Worm (Caenorhabditis elegans) whole organism, young adult: ENCODE measurements around the gene F47B8.2.

Experiments used
- B0035.1 ChIP-seq: sonication (generic microtip); optimal IDR thresholded peaks from 2 replicates; lab custom pipeline; 2016; ENCODE audit warnings: missing genetic modification characterization, mild to moderate bottlenecking, missing compliant biosample characterization, missing genotype, missing genetic modification reagents
- B0336.3 ChIP-seq: fragments of 200-800 bp; sonication (Bioruptor generic); IDR thresholded peaks from 2 replicates; pipeline ENCODE4 v1.3.6; 2022; ENCODE audit warnings: missing genetic modification characterization, missing compliant biosample characterization
- Y53G8AR.9 ChIP-seq: fragments of 200-800 bp; sonication (Bioruptor generic); conservative IDR thresholded peaks from 2 replicates; pipeline ENCODE4 v1.3.6; 2022; ENCODE audit warnings: missing genetic modification reagents, missing genetic modification characterization, missing compliant biosample characterization
- Y67H2A.10 ChIP-seq: fragments of 200-800 bp; sonication (Bioruptor generic); conservative IDR thresholded peaks from 2 replicates; pipeline ENCODE4 v1.3.6; 2022; ENCODE audit warnings: missing genetic modification reagents, missing genetic modification characterization, missing compliant biosample characterization
- ZK185.1 ChIP-seq: sonication (generic microtip); optimal IDR thresholded peaks from 2 replicates; lab custom pipeline; 2016; ENCODE audit warnings: mild to moderate bottlenecking, missing genetic modification characterization, missing compliant biosample characterization; ENCODE audit not compliant: poor library complexity, severe bottlenecking
- akir-1 ChIP-seq: fragments of 200-800 bp; sonication (Bioruptor generic); optimal IDR thresholded peaks from 2 replicates; lab custom pipeline; 2018; ENCODE audit warnings: mild to moderate bottlenecking, missing genetic modification characterization, moderate library complexity, missing compliant biosample characterization
- aptf-2 ChIP-seq: fragments of 200-800 bp; sonication (Bioruptor generic); conservative IDR thresholded peaks from 2 replicates; pipeline ENCODE4 v1.3.6; 2022; ENCODE audit warnings: missing genetic modification reagents, missing genetic modification characterization, missing compliant biosample characterization
- atf-7 ChIP-seq: sonication (generic microtip); optimal IDR thresholded peaks from 2 replicates; lab custom pipeline; 2017; ENCODE audit warnings: mild to moderate bottlenecking, missing genetic modification characterization, missing compliant biosample characterization
- attf-3 ChIP-seq: fragments of 200-800 bp; sonication (Bioruptor generic); conservative IDR thresholded peaks from 2 replicates; pipeline ENCODE4 v1.3.6; 2022; ENCODE audit warnings: missing genetic modification reagents, missing genetic modification characterization, missing compliant biosample characterization
- ceh-27 ChIP-seq: fragments of 200-800 bp; sonication (Bioruptor generic); optimal IDR thresholded peaks from 2 replicates; lab custom pipeline; 2018; ENCODE audit warnings: mild to moderate bottlenecking, missing genetic modification characterization, moderate library complexity, missing compliant biosample characterization
- ceh-40 ChIP-seq: fragments of 200-800 bp; sonication (Bioruptor generic); IDR thresholded peaks from 2 replicates; pipeline ENCODE4 v1.3.6; 2022; ENCODE audit warnings: missing genetic modification characterization, missing compliant biosample characterization
- ceh-58 ChIP-seq: fragments of 200-800 bp; sonication (Bioruptor generic); IDR thresholded peaks from 2 replicates; pipeline ENCODE4 v1.3.6; 2022; ENCODE audit warnings: missing genetic modification characterization, missing compliant biosample characterization
- ceh-91 ChIP-seq: fragments of 200-800 bp; sonication (Bioruptor generic); IDR thresholded peaks from 2 replicates; pipeline ENCODE4 v1.3.6; 2022; ENCODE audit warnings: missing genetic modification reagents, missing genetic modification characterization, missing compliant biosample characterization
- egl-44 ChIP-seq: fragments of 200-800 bp; sonication (Bioruptor generic); IDR thresholded peaks from 2 replicates; pipeline ENCODE4 v1.3.6; 2022; ENCODE audit warnings: missing genetic modification reagents, missing genetic modification characterization, missing compliant biosample characterization
- hlh-12 ChIP-seq: sonication (generic microtip); optimal IDR thresholded peaks from 2 replicates; lab custom pipeline; 2016; ENCODE audit warnings: missing genetic modification characterization, missing compliant biosample characterization
- hmg-20 ChIP-seq: fragments of 200-800 bp; sonication (Bioruptor generic); IDR thresholded peaks from 2 replicates; pipeline ENCODE4 v1.3.6; 2022; ENCODE audit warnings: missing genetic modification reagents, missing genetic modification characterization, missing compliant biosample characterization
- hsf-1 ChIP-seq: fragments of 200-800 bp; sonication (Bioruptor generic); IDR thresholded peaks from 2 replicates; pipeline ENCODE4 v1.3.6; 2022; ENCODE audit warnings: missing genetic modification reagents, missing genetic modification characterization, missing compliant biosample characterization
- lin-35 ChIP-seq, 3 experiments: fragments of 150-350 bp in 2 of 3; sonication (generic microtip) in 1 of 3; optimal IDR thresholded peaks; 2 replicates each; lab custom pipeline; 2014 to 2018; ENCODE audit warnings: missing biosample characterization in 3 of 3, missing genetic modification characterization in 3 of 3, missing genetic modification reagents in 3 of 3
- madf-8 ChIP-seq: fragments of 200-800 bp; sonication (Bioruptor generic); conservative IDR thresholded peaks from 2 replicates; pipeline ENCODE4 v1.3.6; 2022; ENCODE audit warnings: missing genetic modification reagents, missing genetic modification characterization, missing compliant biosample characterization
- mel-28 ChIP-seq: sonication (generic microtip); optimal IDR thresholded peaks from 2 replicates; lab custom pipeline; 2016; ENCODE audit warnings: borderline replicate concordance, mild to moderate bottlenecking, missing genetic modification characterization, missing compliant biosample characterization
- mes-4 ChIP-seq: sonication (generic microtip); optimal IDR thresholded peaks from 2 replicates; lab custom pipeline; 2016; ENCODE audit warnings: missing genotype, missing genetic modification characterization, missing compliant biosample characterization
- nfyb-1 ChIP-seq: fragments of 200-800 bp; sonication (Bioruptor generic); IDR thresholded peaks from 2 replicates; pipeline ENCODE4 v1.3.6; 2022; ENCODE audit warnings: missing genetic modification reagents, missing genetic modification characterization, missing compliant biosample characterization
- nhr-120 ChIP-seq: fragments of 200-800 bp; sonication (Bioruptor generic); IDR thresholded peaks from 2 replicates; pipeline ENCODE4 v1.3.6; 2022; ENCODE audit warnings: missing genetic modification characterization, missing compliant biosample characterization
- rec-8 ChIP-seq, 2 experiments: sonication (generic microtip); optimal IDR thresholded peaks; 2 replicates each; lab custom pipeline; 2016; ENCODE audit warnings: mild to moderate bottlenecking in 2 of 2, missing genetic modification characterization in 2 of 2, missing genetic modification reagents in 2 of 2, missing genotype in 2 of 2, missing biosample characterization in 1 of 2, missing compliant biosample characterization in 1 of 2, moderate library complexity in 1 of 2
- snpc-4 ChIP-seq, 5 experiments: fragments of 150-350 bp in 1 of 5; sonication (generic microtip) in 4 of 5; optimal IDR thresholded peaks; 2 replicates each; lab custom pipeline; 2014 to 2018; ENCODE audit warnings: missing genetic modification characterization in 5 of 5, missing biosample characterization in 3 of 5, antibody characterized with exemption in 2 of 5, mild to moderate bottlenecking in 2 of 5, missing compliant biosample characterization in 2 of 5, missing genotype in 2 of 5, moderate library complexity in 2 of 5, missing genetic modification reagents in 1 of 5
- somi-1 ChIP-seq: fragments of 200-800 bp; sonication (Bioruptor generic); optimal IDR thresholded peaks from 2 replicates; lab custom pipeline; 2018; ENCODE audit warnings: mild to moderate bottlenecking, missing genetic modification characterization, missing compliant biosample characterization
- sptf-2 ChIP-seq: fragments of 200-800 bp; sonication (Bioruptor generic); optimal IDR thresholded peaks from 2 replicates; lab custom pipeline; 2018; ENCODE audit warnings: mild to moderate bottlenecking, missing genetic modification characterization, missing compliant biosample characterization
- tbx-9 ChIP-seq: sonication (generic microtip); optimal IDR thresholded peaks from 2 replicates; lab custom pipeline; 2016; ENCODE audit warnings: borderline replicate concordance, missing genetic modification characterization, inconsistent platforms, missing compliant biosample characterization
- tlf-1 ChIP-seq: fragments of 200-800 bp; sonication (Bioruptor generic); optimal IDR thresholded peaks from 2 replicates; lab custom pipeline; 2018; ENCODE audit warnings: mild to moderate bottlenecking, missing genetic modification characterization, missing compliant biosample characterization
- xnd-1 ChIP-seq: sonication (generic microtip); optimal IDR thresholded peaks from 2 replicates; lab custom pipeline; 2016; ENCODE audit warnings: missing genotype, missing genetic modification reagents, missing genetic modification characterization, missing compliant biosample characterization
- zfh-2 ChIP-seq: fragments of 200-800 bp; sonication (Bioruptor generic); conservative IDR thresholded peaks from 2 replicates; pipeline ENCODE4 v1.3.6; 2022; ENCODE audit warnings: missing genetic modification reagents, missing genetic modification characterization, missing compliant biosample characterization

The F47B8.2 gene

DNA sequence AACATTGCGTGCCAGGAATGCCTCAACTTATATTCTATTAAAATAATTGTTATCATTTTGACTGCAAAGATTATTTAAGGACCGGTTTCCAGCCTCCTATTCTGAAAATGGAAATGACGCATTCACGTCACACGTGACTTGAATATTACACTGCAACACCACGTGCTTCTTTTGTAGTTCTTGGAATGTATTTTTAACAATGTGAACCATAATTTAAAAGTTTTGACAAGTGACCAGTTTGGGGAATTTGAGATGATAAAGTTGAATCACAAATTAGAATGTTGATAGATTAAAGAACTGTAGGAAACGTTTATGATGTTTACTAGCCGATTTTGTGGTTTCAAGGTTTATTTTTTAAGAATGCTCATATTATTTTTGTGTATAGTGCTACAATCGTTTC lies 25.2 kb upstream of the F47B8.2 start, which contains the start of gene F47B8.10:
TSS of gene F47B8.10 (plus strand) at position 301 of the 400 bp plus-strand sequence.
- no peak for TF ChIP-seq somi-1
- TF ChIP-seq nhr-120 (GFP tag; lab: Robert Waterston, UW), result no peak
- TF ChIP-seq rec-8 (tag; optimal IDR thresholded peaks at IDR 0.05; lab: Kevin White, UChicago), result no peak
- no peak for TF ChIP-seq akir-1 (GFP tag; lab: Kevin White, UChicago)

DNA sequence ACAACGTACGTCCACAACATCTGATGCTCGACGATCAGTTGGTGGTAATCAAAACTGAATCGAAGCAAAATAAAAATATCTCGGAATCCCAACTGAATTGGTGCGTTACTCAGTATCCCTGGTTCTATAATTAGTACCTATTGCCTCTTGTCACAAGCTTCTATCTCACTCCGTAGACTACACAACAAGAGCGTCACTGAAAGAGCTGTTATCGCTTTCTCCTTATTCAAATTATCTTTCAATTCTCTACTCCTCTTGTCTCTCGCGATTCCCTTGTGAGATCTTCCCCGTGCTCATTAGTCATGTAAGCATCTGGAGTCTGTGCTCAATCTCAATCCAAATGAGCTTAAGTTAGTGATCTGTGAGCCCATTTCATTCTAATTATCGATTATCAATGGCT lies 20.2 kb upstream of the F47B8.2 start, which contains the start of gene srm-6:
TSS of gene srm-6 (plus strand) at position 301 of the 400 bp plus-strand sequence.
- no peak for TF ChIP-seq attf-3

DNA sequence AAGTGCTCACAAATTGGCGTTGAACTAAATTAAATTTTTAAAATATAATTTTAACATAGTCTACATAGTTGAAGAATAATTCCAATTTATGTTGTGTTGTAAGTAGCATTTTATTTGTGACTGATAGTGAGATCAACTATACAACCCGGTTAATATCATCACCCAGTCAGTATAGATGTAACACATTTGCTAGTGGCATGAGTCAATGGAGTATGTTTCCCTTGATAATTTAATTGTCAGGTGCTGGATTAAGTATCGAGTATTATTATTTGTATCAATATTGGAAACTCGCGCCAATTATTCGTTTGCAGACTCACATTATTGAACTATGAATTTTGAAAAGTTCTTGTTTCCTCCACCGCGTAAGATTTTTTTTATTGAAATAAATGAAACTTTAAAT lies 18.5 kb upstream of the F47B8.2 start, which contains the start of gene srm-5:
TSS of gene srm-5 (plus strand) at position 301 of the 400 bp plus-strand sequence.
- TF ChIP-seq aptf-2 (GFP tag; lab: Robert Waterston, UW) (no peak), nfyb-1 (GFP tag; lab: Robert Waterston, UW) (no peak), sptf-2 (GFP tag; lab: Kevin White, UChicago) (no peak), hsf-1 (GFP tag; lab: Robert Waterston, UW) (no peak), atf-7 (tag; lab: Kevin White, UChicago) (no peak), B0035.1 (tag; lab: Kevin White, UChicago) (no peak), B0336.3 (GFP tag; lab: Robert Waterston, UW) (no peak), ceh-40 (GFP tag; lab: Robert Waterston, UW) (no peak), ceh-27 (no peak), tbx-9 (tag; lab: Kevin White, UChicago) (no peak), zfh-2 (GFP tag; lab: Robert Waterston, UW) (no peak), Y67H2A.10 (GFP tag; lab: Robert Waterston, UW) (no peak), snpc-4 (GFP tag; optimal IDR thresholded peaks at IDR 0.05; lab: Kevin White, UChicago) (no peak), snpc-4 (tag; optimal IDR thresholded peaks at IDR 0.05; lab: Kevin White, UChicago) (no peak), tlf-1 (GFP tag; lab: Kevin White, UChicago) (no peak), mel-28 (tag; lab: Kevin White, UChicago) (no peak), ZK185.1 (tag; lab: Kevin White, UChicago) (no peak)

DNA sequence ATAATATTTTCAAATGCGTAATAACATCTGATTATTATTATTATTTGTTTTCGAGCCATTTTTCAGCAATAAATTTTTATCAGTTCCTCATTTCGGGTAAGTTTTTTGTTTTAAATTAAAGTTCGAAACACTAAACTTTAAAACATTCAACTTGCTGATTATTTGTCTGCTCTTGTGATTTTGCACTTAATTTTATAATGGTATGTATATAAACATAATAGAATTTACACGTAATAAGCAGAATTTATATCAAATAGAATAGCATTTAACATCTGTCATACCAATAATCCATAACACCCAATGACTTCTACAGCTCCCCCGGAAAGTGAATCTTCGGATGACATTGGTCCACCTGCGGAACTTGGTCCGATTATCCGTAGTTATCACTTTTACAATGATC lies 16.7 kb upstream of the F47B8.2 start, which contains the start of gene srm-4:
TSS of gene srm-4 (plus strand) at position 301 of the 400 bp plus-strand sequence.
- TF ChIP-seq ceh-91 (GFP tag; lab: Robert Waterston, UW), result no peak
- TF ChIP-seq Y67H2A.10 (GFP tag; lab: Robert Waterston, UW), result no peak
- no peak for TF ChIP-seq egl-44 (GFP tag; lab: Robert Waterston, UW)
- TF ChIP-seq madf-8 (GFP tag; lab: Robert Waterston, UW), result no peak
- no peak for TF ChIP-seq mes-4 (tag; lab: Kevin White, UChicago)

DNA sequence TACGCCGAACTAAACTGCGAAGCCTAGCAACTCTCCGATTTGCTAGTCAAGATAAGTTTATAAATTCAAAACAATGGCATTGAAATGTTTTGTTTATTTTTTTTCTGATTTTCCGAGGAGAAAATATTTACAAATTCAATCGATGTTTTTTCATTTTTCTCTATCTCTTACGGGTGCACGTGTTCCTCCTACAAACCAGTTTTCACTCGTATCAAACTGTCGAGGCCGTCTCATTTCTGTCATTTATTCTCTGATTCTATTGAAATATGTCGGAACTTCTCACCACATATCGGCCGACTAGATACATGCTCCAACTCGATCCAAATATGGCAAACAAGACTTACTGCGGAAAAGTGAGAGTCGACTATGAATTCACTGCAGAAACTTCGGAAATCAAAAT lies 15.1 kb upstream of the F47B8.2 start, which contains the start of gene F47B8.8:
TSS of gene F47B8.8 (plus strand) at position 257 of the 400 bp plus-strand sequence.
- TF ChIP-seq Y53G8AR.9 (GFP tag; lab: Robert Waterston, UW) (no peak), lin-35 (GFP tag; optimal IDR thresholded peaks at IDR 0.05; lab: Kevin White, UChicago) (no peak), hlh-12 (tag; lab: Kevin White, UChicago) (no peak)

DNA sequence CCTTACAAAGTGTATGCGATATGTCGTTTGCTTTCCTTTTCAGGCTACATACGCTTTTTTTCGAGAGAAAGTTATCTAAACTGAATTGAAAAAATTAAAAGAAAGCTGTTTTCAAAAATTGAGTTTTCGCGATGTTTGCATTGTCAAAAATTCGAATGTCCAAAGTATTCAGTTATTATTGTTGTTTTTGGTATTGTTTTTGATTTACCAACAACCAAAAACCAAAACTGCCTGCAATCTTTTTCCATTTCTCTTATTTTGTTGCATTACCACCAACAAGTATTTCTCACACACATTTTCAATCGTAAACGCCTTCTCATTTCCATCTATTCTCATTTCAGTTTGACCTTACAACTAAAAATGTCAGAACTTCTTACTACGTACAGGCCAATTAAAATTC lies 12.4 kb upstream of the F47B8.2 start, which contains the start of gene pepm-1:
TSS of gene pepm-1 (plus strand) at position 301 of the 400 bp plus-strand sequence.
- TF ChIP-seq hmg-20 (GFP tag; lab: Robert Waterston, UW) (no peak), xnd-1 (tag; lab: Kevin White, UChicago) (no peak), ceh-58 (GFP tag; lab: Robert Waterston, UW) (no peak)
